Worm (Caenorhabditis elegans) whole organism, L1 larva: Measurements from ENCODE around the gene ekl-5.

Source experiments
- C16A3.4 ChIP-seq: fragments of 150-350 bp; optimal IDR thresholded peaks from 2 replicates; lab custom pipeline; 2014; ENCODE audit warnings: missing biosample characterization, missing genetic modification characterization
- C34B4.2 ChIP-seq: sonication (generic microtip); optimal IDR thresholded peaks from 2 replicates; lab custom pipeline; 2017; ENCODE audit warnings: mild to moderate bottlenecking, missing genetic modification characterization, missing compliant biosample characterization
- F16B12.6 ChIP-seq: fragments of 150-350 bp; optimal IDR thresholded peaks from 2 replicates; lab custom pipeline; 2014; ENCODE audit warnings: missing biosample characterization, missing genetic modification characterization
- Y116A8C.19 ChIP-seq: sonication (generic microtip); optimal IDR thresholded peaks from 2 replicates; lab custom pipeline; 2016; ENCODE audit warnings: missing compliant biosample characterization, missing genetic modification characterization, borderline replicate concordance
- aha-1 ChIP-seq: fragments of 150-350 bp; optimal IDR thresholded peaks from 2 replicates; lab custom pipeline; 2014; ENCODE audit warnings: missing biosample characterization, missing genetic modification characterization
- ama-1 ChIP-seq: fragments of 150-350 bp; optimal IDR thresholded peaks from 2 replicates; lab custom pipeline; 2014
- blmp-1 ChIP-seq: fragments of 150-350 bp; optimal IDR thresholded peaks from 2 replicates; lab custom pipeline; 2014; ENCODE audit warnings: missing biosample characterization, missing genetic modification characterization
- ceh-63 ChIP-seq: fragments of 200-800 bp; sonication (Bioruptor generic); optimal IDR thresholded peaks from 2 replicates; lab custom pipeline; 2018; ENCODE audit warnings: mild to moderate bottlenecking, missing genetic modification characterization, missing compliant biosample characterization
- ceh-8 ChIP-seq: fragments of 200-800 bp; sonication (Bioruptor generic); optimal IDR thresholded peaks from 2 replicates; lab custom pipeline; 2018; ENCODE audit warnings: mild to moderate bottlenecking, missing genetic modification characterization, moderate library complexity, missing compliant biosample characterization
- ceh-88 ChIP-seq: fragments of 200-800 bp; sonication (Bioruptor generic); IDR thresholded peaks from 2 replicates; pipeline ENCODE4 v1.3.6; 2022; ENCODE audit warnings: missing genetic modification characterization, missing compliant biosample characterization
- ceh-90 ChIP-seq: sonication (generic microtip); optimal IDR thresholded peaks from 2 replicates; lab custom pipeline; 2016; ENCODE audit warnings: missing genetic modification characterization, missing compliant biosample characterization
- ces-1 ChIP-seq: fragments of 150-350 bp; optimal IDR thresholded peaks from 2 replicates; lab custom pipeline; 2014; ENCODE audit warnings: missing biosample characterization, missing genetic modification reagents, missing genetic modification characterization
- dsc-1 ChIP-seq: sonication (generic microtip); optimal IDR thresholded peaks from 2 replicates; lab custom pipeline; 2016; ENCODE audit warnings: mild to moderate bottlenecking, missing genetic modification characterization, missing compliant biosample characterization
- efl-1 ChIP-seq, 4 experiments: fragments of 150-350 bp; optimal IDR thresholded peaks in 3 of 4; peaks in 1 of 4; 1 replicate in 1 of 4; 2 replicates in 3 of 4; lab custom pipeline; 2014; ENCODE audit warnings: missing biosample characterization in 2 of 4, missing genetic modification characterization in 2 of 4, missing genetic modification reagents in 2 of 4
- efl-3 ChIP-seq: fragments of 200-800 bp; sonication (Bioruptor generic); optimal IDR thresholded peaks from 2 replicates; lab custom pipeline; 2018; ENCODE audit warnings: mild to moderate bottlenecking, missing genetic modification characterization, missing compliant biosample characterization
- egl-27 ChIP-seq, 2 experiments: fragments of 150-350 bp in 1 of 2; sonication (generic microtip); optimal IDR thresholded peaks; 3 replicates each; lab custom pipeline; 2017 to 2018; ENCODE audit warnings: missing biosample characterization in 2 of 2, missing genetic modification characterization in 2 of 2, missing genetic modification reagents in 2 of 2
- elt-3 ChIP-seq, 6 experiments: fragments of 150-350 bp in 1 of 6; sonication (generic microtip); optimal IDR thresholded peaks; 2 replicates each; lab custom pipeline; 2017 to 2018; ENCODE audit warnings: missing biosample characterization in 6 of 6, missing genetic modification characterization in 6 of 6, inconsistent platforms in 1 of 6
- ets-5 ChIP-seq: fragments of 200-800 bp; sonication (Bioruptor generic); IDR thresholded peaks from 2 replicates; pipeline ENCODE4 v1.3.6; 2022; ENCODE audit warnings: missing genetic modification characterization, missing compliant biosample characterization
- fkh-10 ChIP-seq: sonication (generic microtip); optimal IDR thresholded peaks from 2 replicates; lab custom pipeline; 2017; ENCODE audit warnings: missing biosample characterization, missing genetic modification reagents, missing genetic modification characterization
- fkh-8 ChIP-seq: sonication (generic microtip); optimal IDR thresholded peaks from 2 replicates; lab custom pipeline; 2016; ENCODE audit warnings: mild to moderate bottlenecking, missing genetic modification characterization, missing compliant biosample characterization
- grh-1 ChIP-seq: fragments of 200-800 bp; sonication (Bioruptor generic); IDR thresholded peaks from 2 replicates; pipeline ENCODE4 v1.3.6; 2022; ENCODE audit warnings: missing genetic modification reagents, missing genetic modification characterization, missing compliant biosample characterization
- hpl-2 ChIP-seq: fragments of 150-350 bp; optimal IDR thresholded peaks from 2 replicates; lab custom pipeline; 2014; ENCODE audit warnings: missing biosample characterization, missing genetic modification reagents, missing genetic modification characterization
- isw-1 ChIP-seq: fragments of 200-800 bp; sonication (Bioruptor generic); IDR thresholded peaks from 2 replicates; pipeline ENCODE4 v1.3.6; 2022; ENCODE audit warnings: missing genetic modification characterization, missing compliant biosample characterization
- jun-1 ChIP-seq: fragments of 150-350 bp; optimal IDR thresholded peaks from 2 replicates; lab custom pipeline; 2014; ENCODE audit warnings: missing biosample characterization, missing genetic modification reagents, missing genetic modification characterization
- lin-13 ChIP-seq: fragments of 150-350 bp; optimal IDR thresholded peaks from 2 replicates; lab custom pipeline; 2014; ENCODE audit warnings: missing biosample characterization, missing genetic modification reagents, missing genetic modification characterization
- lin-15B ChIP-seq: fragments of 150-350 bp; sonication (generic microtip); optimal IDR thresholded peaks from 3 replicates; lab custom pipeline; 2014; ENCODE audit warnings: missing biosample characterization, missing genetic modification characterization
- lin-35 ChIP-seq, 2 experiments: fragments of 150-350 bp; optimal IDR thresholded peaks; 2 replicates each; lab custom pipeline; 2014; ENCODE audit warnings: missing biosample characterization in 2 of 2, missing genetic modification characterization in 2 of 2, missing genetic modification reagents in 2 of 2
- lin-39 ChIP-seq: fragments of 150-350 bp; optimal IDR thresholded peaks from 2 replicates; lab custom pipeline; 2014; ENCODE audit warnings: missing biosample characterization, missing genetic modification reagents, missing genetic modification characterization
- lsy-2 ChIP-seq, 2 experiments: fragments of 150-350 bp; optimal IDR thresholded peaks; 2 replicates each; lab custom pipeline; 2014; ENCODE audit warnings: missing biosample characterization in 2 of 2, missing genetic modification characterization in 2 of 2
- mab-9 ChIP-seq: fragments of 200-800 bp; sonication (Bioruptor generic); IDR thresholded peaks from 2 replicates; pipeline ENCODE4 v1.3.6; 2022; ENCODE audit warnings: missing genetic modification reagents, missing genetic modification characterization, missing compliant biosample characterization
- mdl-1 ChIP-seq, 2 experiments: fragments of 150-350 bp; optimal IDR thresholded peaks; 2 replicates each; lab custom pipeline; 2014 to 2017; ENCODE audit warnings: missing biosample characterization in 2 of 2, missing genetic modification characterization in 2 of 2, inconsistent platforms in 1 of 2
- nhr-12 ChIP-seq: sonication (generic microtip); optimal IDR thresholded peaks from 2 replicates; lab custom pipeline; 2017; ENCODE audit warnings: missing biosample characterization, missing genetic modification characterization
- nhr-19 ChIP-seq: fragments of 200-800 bp; sonication (Bioruptor generic); conservative IDR thresholded peaks from 2 replicates; pipeline ENCODE4 v1.3.6; 2022; ENCODE audit warnings: missing genetic modification characterization, missing compliant biosample characterization
- nhr-47 ChIP-seq: sonication (generic microtip); optimal IDR thresholded peaks from 2 replicates; lab custom pipeline; 2016; ENCODE audit warnings: mild to moderate bottlenecking, missing genetic modification characterization, moderate library complexity, missing compliant biosample characterization
- nhr-71 ChIP-seq: sonication (generic microtip); optimal IDR thresholded peaks from 2 replicates; lab custom pipeline; 2016; ENCODE audit warnings: mild to moderate bottlenecking, missing genetic modification characterization, moderate library complexity, missing compliant biosample characterization
- nhr-76 ChIP-seq: sonication (generic microtip); optimal IDR thresholded peaks from 2 replicates; lab custom pipeline; 2017; ENCODE audit warnings: missing biosample characterization, missing genetic modification characterization
- nhr-84 ChIP-seq: sonication (generic microtip); optimal IDR thresholded peaks from 2 replicates; lab custom pipeline; 2017; ENCODE audit warnings: missing biosample characterization, missing genetic modification characterization
- nhr-85 ChIP-seq: sonication (generic microtip); peaks from one replicate; lab custom pipeline; 2016; ENCODE audit warnings: missing genetic modification characterization, inconsistent platforms, missing compliant biosample characterization
- nhr-90 ChIP-seq: sonication (generic microtip); optimal IDR thresholded peaks from 2 replicates; lab custom pipeline; 2016; ENCODE audit warnings: mild to moderate bottlenecking, missing genetic modification characterization, missing compliant biosample characterization; ENCODE audit not compliant: poor library complexity
- pax-3 ChIP-seq: fragments of 200-800 bp; sonication (Bioruptor generic); optimal IDR thresholded peaks from 2 replicates; lab custom pipeline; 2018; ENCODE audit warnings: mild to moderate bottlenecking, missing genetic modification characterization, moderate library complexity, missing compliant biosample characterization
- rnt-1 ChIP-seq: sonication (generic microtip); optimal IDR thresholded peaks from 2 replicates; lab custom pipeline; 2016; ENCODE audit warnings: mild to moderate bottlenecking, missing genetic modification characterization, moderate library complexity, missing compliant biosample characterization
- snu-23 ChIP-seq: sonication (generic microtip); optimal IDR thresholded peaks from 2 replicates; lab custom pipeline; 2016; ENCODE audit warnings: missing genetic modification characterization, missing compliant biosample characterization
- sup-37 ChIP-seq: fragments of 200-800 bp; sonication (Bioruptor generic); optimal IDR thresholded peaks from 2 replicates; lab custom pipeline; 2018; ENCODE audit warnings: mild to moderate bottlenecking, missing genetic modification characterization, missing compliant biosample characterization
- unc-130 ChIP-seq: fragments of 150-350 bp; optimal IDR thresholded peaks from 2 replicates; lab custom pipeline; 2017; ENCODE audit warnings: missing biosample characterization, missing genetic modification characterization, inconsistent platforms
- unc-62 ChIP-seq: fragments of 150-350 bp; optimal IDR thresholded peaks from 2 replicates; lab custom pipeline; 2014; ENCODE audit warnings: missing biosample characterization, missing genetic modification reagents, missing genetic modification characterization
- unc-98 ChIP-seq: fragments of 200-800 bp; sonication (Bioruptor generic); IDR thresholded peaks from 2 replicates; pipeline ENCODE4 v1.3.6; 2022; ENCODE audit warnings: missing genetic modification characterization, missing compliant biosample characterization
- xbp-1 ChIP-seq: sonication (generic microtip); optimal IDR thresholded peaks from 2 replicates; lab custom pipeline; 2016; ENCODE audit warnings: missing genetic modification characterization, missing compliant biosample characterization
- zip-4 ChIP-seq: fragments of 200-800 bp; sonication (Bioruptor generic); optimal IDR thresholded peaks from 2 replicates; lab custom pipeline; 2018; ENCODE audit warnings: mild to moderate bottlenecking, missing genetic modification characterization, moderate library complexity, missing compliant biosample characterization
- ztf-11 ChIP-seq, 2 experiments: sonication (generic microtip); optimal IDR thresholded peaks; 2 replicates each; lab custom pipeline; 2016 to 2017; ENCODE audit warnings: missing genetic modification characterization in 2 of 2, missing biosample characterization in 1 of 2, missing compliant biosample characterization in 1 of 2

The ekl-5 gene

ce11 chrX:13920374-13920986 is 3.5 kb upstream of the ekl-5 start (continued):
- TF ChIP-seq fkh-8 (tag; lab: Kevin White, UChicago) (no peak), snu-23 (GFP tag; lab: Kevin White, UChicago) (peak; percentile 83), jun-1 (tag; lab: Kevin White, UChicago) (peak; percentile 19), xbp-1 (tag; lab: Kevin White, UChicago) (peak; percentile 50), lin-13 (GFP tag; lab: Kevin White, UChicago) (peak; percentile 56), hpl-2 (GFP tag; lab: Kevin White, UChicago) (peak; percentile 30)

ce11 chrX:13918143-13918542 is 1.2 kb upstream of the ekl-5 start:
- no peak for TF ChIP-seq ceh-88 (GFP tag; lab: Robert Waterston, UW)
- no peak for TF ChIP-seq sup-37
- TF ChIP-seq grh-1 (GFP tag; lab: Robert Waterston, UW), result 0 out of 2 replicates have a peak, but pooled peaks have one; percentile 7
- no peak for TF ChIP-seq ets-5 (GFP tag; lab: Robert Waterston, UW)
- no peak for TF ChIP-seq mdl-1 (tag; optimal IDR thresholded peaks at IDR 0.05; lab: Kevin White, UChicago)
- TF ChIP-seq dsc-1 (tag; lab: Kevin White, UChicago), result peak; percentile 18
- no peak for TF ChIP-seq blmp-1 (tag; lab: Kevin White, UChicago)
- no peak for TF ChIP-seq xbp-1 (tag; lab: Kevin White, UChicago)
- TF ChIP-seq C16A3.4 (tag; lab: Kevin White, UChicago), result no peak
- no peak for TF ChIP-seq efl-3
- no peak for TF ChIP-seq F16B12.6 (tag; lab: Kevin White, UChicago)
- TF ChIP-seq ceh-63 (GFP tag; lab: Kevin White, UChicago), result no peak
- peak; percentile 0 for TF ChIP-seq lin-15B (tag; lab: Kevin White, UChicago)
- TF ChIP-seq nhr-47, result peak; percentile 29
- TF ChIP-seq pax-3 (tag; lab: Kevin White, UChicago), result no peak
- no peak for TF ChIP-seq lin-39 (tag; lab: Kevin White, UChicago)
- no peak for TF ChIP-seq ztf-11 (tag; optimal IDR thresholded peaks at IDR 0.05; lab: Kevin White, UChicago)
- TF ChIP-seq unc-62 (GFP tag; lab: Kevin White, UChicago), result no peak
- TF ChIP-seq unc-98 (GFP tag; lab: Robert Waterston, UW), result no peak
- no peak for TF ChIP-seq hpl-2 (GFP tag; lab: Kevin White, UChicago)
- peak; percentile 6 for TF ChIP-seq fkh-8 (tag; lab: Kevin White, UChicago)
- no peak for TF ChIP-seq nhr-85 (tag; lab: Kevin White, UChicago)
- peak in 2 of 6 experiments; percentile 58 to 82 for TF ChIP-seq elt-3 (tag; optimal IDR thresholded peaks at IDR 0.05; lab: Kevin White, UChicago)
- no peak for TF ChIP-seq ceh-90
- no peak for TF ChIP-seq egl-27 (tag; optimal IDR thresholded peaks at IDR 0.05; lab: Kevin White, UChicago)
- no peak for TF ChIP-seq ces-1
- no peak for TF ChIP-seq C34B4.2 (tag; lab: Kevin White, UChicago)
- TF ChIP-seq efl-1 (optimal IDR thresholded peaks at IDR 0.05; lab: Kevin White, UChicago), result peak; percentile 49 to 64
- peak; percentile 71 to 96 for TF ChIP-seq efl-1 (GFP tag; optimal IDR thresholded peaks at IDR 0.05 in 1 of 2; lab: Kevin White, UChicago)
- no peak for TF ChIP-seq Y116A8C.19 (tag; lab: Kevin White, UChicago)
- no peak for TF ChIP-seq unc-130 (tag; lab: Kevin White, UChicago)
- peak in 1 of 2 experiments; percentile 28 for TF ChIP-seq lsy-2 (tag; optimal IDR thresholded peaks at IDR 0.05; lab: Kevin White, UChicago)
- TF ChIP-seq rnt-1 (tag; lab: Kevin White, UChicago), result no peak
- TF ChIP-seq nhr-76 (tag; lab: Kevin White, UChicago), result no peak
- no peak for TF ChIP-seq ceh-8 (GFP tag; lab: Kevin White, UChicago)
- peak; percentile 12 for TF ChIP-seq snu-23 (GFP tag; lab: Kevin White, UChicago)
- TF ChIP-seq nhr-71 (tag; lab: Kevin White, UChicago), result peak; percentile 27
- TF ChIP-seq lin-35 (GFP tag; optimal IDR thresholded peaks at IDR 0.05; lab: Kevin White, UChicago), result peak; percentile 47 to 72
- no peak for TF ChIP-seq mab-9 (GFP tag; lab: Robert Waterston, UW)
- TF ChIP-seq nhr-19 (GFP tag; lab: Robert Waterston, UW), result no peak
- TF ChIP-seq nhr-90 (tag; lab: Kevin White, UChicago), result no peak
- no peak for TF ChIP-seq ama-1 (lab: Kevin White, UChicago)
- TF ChIP-seq isw-1, result no peak
- no peak for TF ChIP-seq fkh-10 (GFP tag; lab: Kevin White, UChicago)
- no peak for TF ChIP-seq zip-4
- no peak for TF ChIP-seq nhr-84 (tag; lab: Kevin White, UChicago)
- TF ChIP-seq aha-1 (tag; lab: Kevin White, UChicago), result no peak
- no peak for TF ChIP-seq nhr-12 (tag; lab: Kevin White, UChicago)
